Fruit fly (Drosophila melanogaster) whole organism, embryonic: Measurements from ENCODE around the gene GstD11.

Source experiments
- ATbp ChIP-seq: fragments of 200-800 bp; sonication (Bioruptor generic); optimal IDR thresholded peaks from 2 replicates; lab custom pipeline; 2017; ENCODE audit warnings: missing biosample characterization, mild to moderate bottlenecking, missing genetic modification characterization, missing genetic modification reagents
- BEAF-32 ChIP-seq: fragments of 200-800 bp; sonication (Bioruptor generic); optimal IDR thresholded peaks from 3 replicates; lab custom pipeline; 2017; ENCODE audit warnings: missing biosample characterization, missing genetic modification characterization, mild to moderate bottlenecking, moderate library complexity, missing genetic modification reagents
- CG10267 ChIP-seq: fragments of 200-800 bp; sonication (Bioruptor generic); optimal IDR thresholded peaks from 2 replicates; lab custom pipeline; 2018; ENCODE audit warnings: missing biosample characterization, mild to moderate bottlenecking, missing genetic modification characterization, moderate library complexity
- CG11723 ChIP-seq: fragments of 200-800 bp; sonication (Bioruptor generic); optimal IDR thresholded peaks from 2 replicates; lab custom pipeline; 2017; ENCODE audit warnings: missing biosample characterization, mild to moderate bottlenecking, missing genetic modification characterization
- CG14710 ChIP-seq: fragments of 200-800 bp; sonication (Bioruptor generic); optimal IDR thresholded peaks from 3 replicates; lab custom pipeline; 2019; ENCODE audit warnings: missing biosample characterization, mild to moderate bottlenecking, missing genetic modification characterization, moderate library complexity
- CG15073 ChIP-seq: fragments of 200-800 bp; sonication (Bioruptor generic); optimal IDR thresholded peaks from 2 replicates; lab custom pipeline; 2016; ENCODE audit warnings: missing biosample characterization, missing genetic modification characterization
- CG17361 ChIP-seq: fragments of 200-800 bp; sonication (Bioruptor generic); IDR thresholded peaks from 3 replicates; pipeline ENCODE4 v1.3.6; 2022; ENCODE audit warnings: missing biosample characterization, missing genetic modification characterization
- CG17612 ChIP-seq: fragments of 200-800 bp; sonication (Bioruptor generic); IDR thresholded peaks from 2 replicates; pipeline ENCODE4 v1.3.6; 2022; ENCODE audit warnings: missing biosample characterization, missing genetic modification characterization
- CG31441 ChIP-seq: fragments of 200-800 bp; sonication (Bioruptor generic); IDR thresholded peaks from 2 replicates; pipeline ENCODE4 v1.3.6; 2022; ENCODE audit warnings: missing biosample characterization, missing genetic modification characterization
- CG4328 ChIP-seq: fragments of 200-800 bp; sonication (Bioruptor generic); optimal IDR thresholded peaks from 3 replicates; lab custom pipeline; 2017; ENCODE audit warnings: missing biosample characterization, missing genetic modification reagents, missing genetic modification characterization
- CG4424 ChIP-seq: fragments of 200-800 bp; sonication (Bioruptor generic); optimal IDR thresholded peaks from 3 replicates; lab custom pipeline; 2016; ENCODE audit warnings: missing biosample characterization, missing genetic modification characterization
- CG5180 ChIP-seq: fragments of 200-800 bp; sonication (Bioruptor generic); optimal IDR thresholded peaks from 3 replicates; lab custom pipeline; 2017; ENCODE audit warnings: missing biosample characterization, missing genetic modification characterization, mild to moderate bottlenecking, moderate library complexity, missing genetic modification reagents
- CG6689 ChIP-seq: fragments of 200-800 bp; sonication (Bioruptor generic); IDR thresholded peaks from 2 replicates; pipeline ENCODE4 v1.3.6; 2022; ENCODE audit warnings: missing biosample characterization, missing genetic modification characterization
- CG6813 ChIP-seq: fragments of 200-800 bp; sonication (Bioruptor generic); optimal IDR thresholded peaks from 2 replicates; lab custom pipeline; 2017; ENCODE audit warnings: missing biosample characterization, missing genetic modification characterization, mild to moderate bottlenecking, moderate library complexity, missing genetic modification reagents
- CG7839 ChIP-seq: fragments of 200-800 bp; sonication (Bioruptor generic); optimal IDR thresholded peaks from 3 replicates; lab custom pipeline; 2018; ENCODE audit warnings: missing biosample characterization, mild to moderate bottlenecking, missing genetic modification characterization, moderate library complexity
- CG8089 ChIP-seq: fragments of 200-800 bp; sonication (Bioruptor generic); optimal IDR thresholded peaks from 3 replicates; lab custom pipeline; 2016; ENCODE audit warnings: missing biosample characterization, missing genetic modification characterization
- CG8290 ChIP-seq, 3 experiments: fragments of 200-800 bp; sonication (Bioruptor generic); optimal IDR thresholded peaks; 2 replicates each; lab custom pipeline; 2016 to 2019; ENCODE audit warnings: missing biosample characterization in 3 of 3, missing genetic modification characterization in 3 of 3, mild to moderate bottlenecking in 2 of 3, moderate library complexity in 1 of 3
- D19A ChIP-seq: fragments of 200-800 bp; optimal IDR thresholded peaks from 3 replicates; lab custom pipeline; 2019; ENCODE audit warnings: missing biosample characterization, mild to moderate bottlenecking, missing genetic modification characterization, moderate library complexity
- Dbx ChIP-seq: fragments of 200-800 bp; sonication (Bioruptor generic); IDR thresholded peaks from 3 replicates; pipeline ENCODE4 v1.3.6; 2022; ENCODE audit warnings: missing biosample characterization, missing genetic modification characterization
- Doc2 ChIP-seq: fragments of 200-800 bp; sonication (Bioruptor generic); IDR thresholded peaks from 2 replicates; pipeline ENCODE4 v1.3.6; 2022; ENCODE audit warnings: missing biosample characterization, missing genetic modification characterization
- Mrtf ChIP-seq: fragments of 200-800 bp; sonication (Bioruptor generic); IDR thresholded peaks from 3 replicates; pipeline ENCODE4 v1.3.6; 2022; ENCODE audit warnings: missing biosample characterization, missing genetic modification characterization
- Neu2 ChIP-seq: fragments of 200-800 bp; sonication (Bioruptor generic); optimal IDR thresholded peaks from 3 replicates; lab custom pipeline; 2016; ENCODE audit warnings: missing biosample characterization, missing genetic modification characterization, borderline replicate concordance
- Sry-β ChIP-seq: fragments of 200-800 bp; sonication (Bioruptor generic); optimal IDR thresholded peaks from 2 replicates; lab custom pipeline; 2018; ENCODE audit warnings: missing biosample characterization, mild to moderate bottlenecking, missing genetic modification characterization, moderate library complexity
- Sry-δ ChIP-seq: fragments of 200-800 bp; sonication (Bioruptor generic); optimal IDR thresholded peaks from 2 replicates; lab custom pipeline; 2016; ENCODE audit warnings: missing biosample characterization, missing genetic modification characterization
- Vsx1 ChIP-seq: fragments of 200-800 bp; sonication (Bioruptor generic); optimal IDR thresholded peaks from 2 replicates; lab custom pipeline; 2017; ENCODE audit warnings: missing biosample characterization, mild to moderate bottlenecking, missing genetic modification characterization, missing genetic modification reagents
- YL-1 ChIP-seq: fragments of 200-800 bp; sonication (Bioruptor generic); optimal IDR thresholded peaks from 3 replicates; lab custom pipeline; 2017; ENCODE audit warnings: missing biosample characterization, mild to moderate bottlenecking, missing genetic modification characterization
- al ChIP-seq: fragments of 200-800 bp; sonication (Bioruptor generic); IDR thresholded peaks from 2 replicates; pipeline ENCODE4 v1.3.6; 2022; ENCODE audit warnings: missing biosample characterization, missing genetic modification characterization
- aop ChIP-seq: fragments of 200-800 bp; sonication (Bioruptor generic); IDR thresholded peaks from 2 replicates; pipeline ENCODE4 v1.3.6; 2022; ENCODE audit warnings: missing biosample characterization, missing genetic modification characterization
- corto ChIP-seq: fragments of 200-800 bp; sonication (Bioruptor generic); optimal IDR thresholded peaks from 2 replicates; lab custom pipeline; 2016; ENCODE audit warnings: missing biosample characterization, mild to moderate bottlenecking, missing genetic modification characterization, moderate library complexity
- dati ChIP-seq: fragments of 200-800 bp; sonication (Bioruptor generic); IDR thresholded peaks from 2 replicates; pipeline ENCODE4 v1.3.6; 2022; ENCODE audit warnings: missing biosample characterization, missing genetic modification characterization
- dmrt11E ChIP-seq: fragments of 200-800 bp; sonication (Bioruptor generic); optimal IDR thresholded peaks from 3 replicates; lab custom pipeline; 2018; ENCODE audit warnings: missing biosample characterization, mild to moderate bottlenecking, missing genetic modification characterization, moderate library complexity
- dmrt99B ChIP-seq: fragments of 200-800 bp; sonication (Bioruptor generic); optimal IDR thresholded peaks from 2 replicates; lab custom pipeline; 2018; ENCODE audit warnings: missing biosample characterization, mild to moderate bottlenecking, missing genetic modification characterization, moderate library complexity
- eyg ChIP-seq: fragments of 200-800 bp; sonication (Bioruptor generic); optimal IDR thresholded peaks from 3 replicates; lab custom pipeline; 2016; ENCODE audit warnings: missing biosample characterization, missing genetic modification characterization
- fd96Cb ChIP-seq: fragments of 200-800 bp; sonication (Bioruptor generic); optimal IDR thresholded peaks from 2 replicates; lab custom pipeline; 2018; ENCODE audit warnings: missing biosample characterization, mild to moderate bottlenecking, missing genetic modification characterization, moderate library complexity
- fru ChIP-seq: fragments of >200 bp; optimal IDR thresholded peaks from 2 replicates; lab custom pipeline; 2017
- gem ChIP-seq: fragments of 200-800 bp; sonication (Bioruptor generic); optimal IDR thresholded peaks from 2 replicates; lab custom pipeline; 2019; ENCODE audit warnings: missing biosample characterization, mild to moderate bottlenecking, missing genetic modification characterization, moderate library complexity
- hth ChIP-seq: fragments of >200 bp; optimal IDR thresholded peaks from 2 replicates; lab custom pipeline; 2017; ENCODE audit warnings: inconsistent platforms
- ken ChIP-seq: fragments of 200-800 bp; sonication (Bioruptor generic); IDR thresholded peaks from 3 replicates; pipeline ENCODE4 v1.3.6; 2022; ENCODE audit warnings: missing biosample characterization, missing genetic modification characterization
- lola ChIP-seq, 3 experiments: fragments of >200 bp in 2 of 3; fragments of 200-800 bp in 1 of 3; sonication (Bioruptor generic) in 1 of 3; optimal IDR thresholded peaks; 2 replicates each; lab custom pipeline; 2017 to 2019; ENCODE audit warnings: missing biosample characterization in 3 of 3, missing genetic modification characterization in 3 of 3, mild to moderate bottlenecking in 1 of 3, moderate library complexity in 1 of 3
- mld ChIP-seq: fragments of 200-800 bp; sonication (Bioruptor generic); IDR thresholded peaks from 3 replicates; pipeline ENCODE4 v1.3.6; 2022; ENCODE audit warnings: missing biosample characterization, missing genetic modification characterization; ENCODE audit not compliant: partially characterized antibody
- phol ChIP-seq: fragments of 200-800 bp; sonication (Bioruptor generic); optimal IDR thresholded peaks from 3 replicates; lab custom pipeline; 2018; ENCODE audit warnings: missing biosample characterization, mild to moderate bottlenecking, missing genetic modification characterization, moderate library complexity
- sens-2 ChIP-seq: fragments of 200-800 bp; sonication (Bioruptor generic); IDR thresholded peaks from 2 replicates; pipeline ENCODE4 v1.3.6; 2022; ENCODE audit warnings: missing biosample characterization, missing genetic modification characterization
- so ChIP-seq: fragments of 200-800 bp; sonication (Bioruptor generic); IDR thresholded peaks from 3 replicates; pipeline ENCODE4 v1.3.6; 2022; ENCODE audit warnings: missing biosample characterization, missing genetic modification characterization
- sqz ChIP-seq: fragments of 200-800 bp; sonication (Bioruptor generic); optimal IDR thresholded peaks from 3 replicates; lab custom pipeline; 2018; ENCODE audit warnings: missing biosample characterization, mild to moderate bottlenecking, missing genetic modification characterization
- unc-4 ChIP-seq: fragments of 200-800 bp; sonication (Bioruptor generic); IDR thresholded peaks from 2 replicates; pipeline ENCODE4 v1.3.6; 2022; ENCODE audit warnings: missing biosample characterization, missing genetic modification characterization; ENCODE audit not compliant: partially characterized antibody

GstD11 gene

DNA sequence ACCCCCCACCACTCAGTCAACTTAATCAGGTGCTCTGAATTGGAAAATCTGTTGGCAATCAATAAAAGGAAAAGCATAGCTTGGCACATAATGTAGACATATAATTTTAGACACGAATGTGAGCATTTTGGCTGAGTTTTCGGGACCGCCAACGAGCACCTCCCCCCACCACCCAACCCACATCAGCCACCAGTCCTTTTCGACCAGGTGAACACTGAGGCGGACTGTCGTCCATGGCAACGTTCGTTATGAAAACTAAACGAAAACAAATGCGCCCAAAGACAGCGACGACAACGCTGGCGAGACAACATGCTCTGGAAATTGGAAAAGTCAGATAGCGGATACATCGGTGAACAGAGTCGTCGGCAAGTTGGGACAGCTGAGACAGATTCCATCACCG lies at the start of gene GstD11:
Gene GstD11, plus strand, starts transcription at position 301 of the 400 bp plus-strand sequence.
- TF ChIP-seq YL-1 (GFP tag; lab: Kevin White, UChicago) = no peak
- no peak for TF ChIP-seq ken (GFP tag; lab: Robert Waterston, UW)
- no peak for TF ChIP-seq Dbx (GFP tag; lab: Robert Waterston, UW)
- no peak for TF ChIP-seq CG6689 (GFP tag; lab: Robert Waterston, UW)
- TF ChIP-seq Neu2 (GFP tag; lab: Kevin White, UChicago) = no peak
- no peak for TF ChIP-seq sens-2 (GFP tag; lab: Robert Waterston, UW)
- TF ChIP-seq so (GFP tag; lab: Robert Waterston, UW) = no peak
- no peak for TF ChIP-seq mld
- TF ChIP-seq CG15073 (GFP tag; lab: Kevin White, UChicago) = no peak
- no peak for TF ChIP-seq fru
- no peak for TF ChIP-seq al (GFP tag; lab: Robert Waterston, UW)
- no peak for TF ChIP-seq Vsx1
- TF ChIP-seq Sry-β (GFP tag; lab: Kevin White, UChicago) = no peak
- no peak for TF ChIP-seq hth (lab: Kevin White, UChicago)
- no peak for TF ChIP-seq Mrtf (GFP tag; lab: Robert Waterston, UW)
- no peak for TF ChIP-seq unc-4 (GFP tag; lab: Robert Waterston, UW)
- TF ChIP-seq corto (GFP tag; lab: Kevin White, UChicago) = no peak
- TF ChIP-seq, all 482 proteins: peak for 0

DNA sequence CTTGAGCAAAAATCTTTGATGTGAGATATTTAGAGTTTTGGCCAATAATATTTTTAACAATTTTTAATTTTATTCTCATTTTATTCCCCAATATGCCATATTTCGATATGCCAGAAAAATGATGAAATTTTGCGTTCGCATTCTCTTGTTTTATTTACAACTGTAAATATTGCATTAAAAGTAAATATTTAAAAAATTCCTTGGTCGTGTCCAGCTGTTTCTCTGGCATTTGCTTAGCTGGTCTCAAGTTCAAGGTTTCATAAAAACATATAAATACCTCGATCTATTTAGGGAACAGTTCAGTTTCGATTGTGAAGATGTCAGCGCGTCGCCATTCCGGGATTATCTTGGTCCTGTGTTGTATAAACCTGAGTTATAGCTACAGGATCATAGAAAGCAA lies 41.8 kb upstream of the GstD11 start, which contains the start of gene Sgsf:
Gene Sgsf, plus strand, starts transcription at position 301 of the 400 bp plus-strand sequence.
- no peak for TF ChIP-seq ATbp (GFP tag; lab: Kevin White, UChicago)
- TF ChIP-seq dmrt99B (tag; lab: Kevin White, UChicago) = no peak
- no peak for TF ChIP-seq CG8089 (GFP tag; lab: Kevin White, UChicago)
- TF ChIP-seq CG6813 (GFP tag; lab: Kevin White, UChicago) = no peak
- TF ChIP-seq dati (GFP tag; lab: Robert Waterston, UW) = no peak
- TF ChIP-seq CG5180 (GFP tag; lab: Kevin White, UChicago) = no peak
- no peak for TF ChIP-seq Doc2 (GFP tag; lab: Robert Waterston, UW)
- TF ChIP-seq Sry-δ (GFP tag; lab: Kevin White, UChicago) = no peak

DNA sequence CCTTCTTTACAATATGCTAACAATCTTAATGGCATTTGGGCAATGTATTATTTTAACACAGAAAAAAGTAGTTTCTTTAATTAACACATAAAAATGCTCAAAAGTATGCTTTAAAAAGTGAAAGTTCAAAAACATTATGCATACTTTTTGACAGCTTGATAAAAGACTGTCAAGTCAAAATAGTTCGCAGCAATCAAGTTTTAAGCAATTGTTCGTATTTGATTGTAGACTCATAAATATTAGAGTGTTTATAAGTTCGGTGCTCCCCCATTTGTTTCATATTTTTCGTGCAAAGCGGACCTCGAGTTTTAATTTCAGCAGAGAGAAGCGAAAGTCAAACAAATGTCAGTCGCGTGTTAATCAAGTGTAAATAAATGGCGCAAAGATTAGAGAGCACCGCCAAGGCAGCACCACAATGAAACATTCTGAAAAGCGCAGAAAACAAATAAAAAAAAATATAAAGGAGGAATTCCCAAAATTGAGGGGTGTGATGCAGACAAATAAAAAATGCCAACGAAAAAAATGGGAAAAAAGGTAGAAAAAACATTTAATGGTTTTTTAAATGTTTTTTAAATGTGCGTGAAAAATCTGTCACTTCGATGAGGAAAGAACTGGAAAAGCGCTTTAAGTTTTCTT lies 38.1 kb upstream of the GstD11 start:
- peak; percentile 17 for TF ChIP-seq gem (tag; lab: Kevin White, UChicago)
- TF ChIP-seq CG8290 (GFP tag; optimal IDR thresholded peaks at IDR 0.05; lab: Kevin White, UChicago) = peak; percentile 94
- peak in 1 of 2 experiments; percentile 81 for TF ChIP-seq CG8290 (tag; optimal IDR thresholded peaks at IDR 0.05; lab: Kevin White, UChicago)
- TF ChIP-seq CG11723 (GFP tag; lab: Kevin White, UChicago) = no peak
- TF ChIP-seq CG17612 (GFP tag; lab: Robert Waterston, UW) = peak; percentile 89
- TF ChIP-seq BEAF-32 (GFP tag; lab: Kevin White, UChicago) = no peak
- TF ChIP-seq Doc2 (GFP tag; lab: Robert Waterston, UW) = no peak
- TF ChIP-seq sqz = peak; percentile 12
- TF ChIP-seq D19A (tag; lab: Kevin White, UChicago) = peak; percentile 68
- TF ChIP-seq eyg (GFP tag; lab: Kevin White, UChicago) = no peak

DNA sequence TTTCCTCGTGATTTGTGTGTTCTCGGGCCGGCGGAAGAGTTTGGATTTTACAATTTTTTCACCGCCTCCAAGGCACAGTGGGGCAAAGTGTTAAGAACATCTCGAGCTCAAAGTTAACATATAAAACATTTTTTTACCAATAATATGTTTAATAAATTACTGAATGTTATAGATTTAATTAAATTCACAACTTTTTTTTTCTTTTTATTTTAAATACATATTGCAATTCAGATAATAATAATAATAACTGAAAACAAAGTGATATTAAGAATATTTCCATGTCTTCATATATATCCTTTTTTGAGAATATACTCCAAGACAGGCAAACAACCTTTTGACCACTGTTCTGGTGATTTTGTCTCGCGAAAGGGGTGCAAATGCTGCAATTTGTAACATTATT lies 37.1 kb upstream of the GstD11 start:
- TF ChIP-seq lola (GFP tag; optimal IDR thresholded peaks at IDR 0.05; lab: Kevin White, UChicago) (peak in 1 of 3 experiments; percentile 17), aop (GFP tag; lab: Robert Waterston, UW) (no peak), CG31441 (GFP tag; lab: Robert Waterston, UW) (peak; percentile 62; the same call in 1 of the 2 replicates), CG14710 (tag; lab: Kevin White, UChicago) (peak; percentile 19), fd96Cb (tag; lab: Kevin White, UChicago) (peak; percentile 23), CG7839 (tag; lab: Kevin White, UChicago) (peak; percentile 35), CG4328 (GFP tag; lab: Kevin White, UChicago) (no peak), CG10267 (peak; percentile 13), phol (peak; percentile 41), CG17361 (0 out of 3 replicates have a peak, but pooled peaks have one; percentile 36), CG4424 (GFP tag; lab: Kevin White, UChicago) (peak; percentile 2), dmrt11E (peak; percentile 10)
